Worm (Caenorhabditis elegans): Measurements from ENCODE around the gene W02D7.11.

DNA sequence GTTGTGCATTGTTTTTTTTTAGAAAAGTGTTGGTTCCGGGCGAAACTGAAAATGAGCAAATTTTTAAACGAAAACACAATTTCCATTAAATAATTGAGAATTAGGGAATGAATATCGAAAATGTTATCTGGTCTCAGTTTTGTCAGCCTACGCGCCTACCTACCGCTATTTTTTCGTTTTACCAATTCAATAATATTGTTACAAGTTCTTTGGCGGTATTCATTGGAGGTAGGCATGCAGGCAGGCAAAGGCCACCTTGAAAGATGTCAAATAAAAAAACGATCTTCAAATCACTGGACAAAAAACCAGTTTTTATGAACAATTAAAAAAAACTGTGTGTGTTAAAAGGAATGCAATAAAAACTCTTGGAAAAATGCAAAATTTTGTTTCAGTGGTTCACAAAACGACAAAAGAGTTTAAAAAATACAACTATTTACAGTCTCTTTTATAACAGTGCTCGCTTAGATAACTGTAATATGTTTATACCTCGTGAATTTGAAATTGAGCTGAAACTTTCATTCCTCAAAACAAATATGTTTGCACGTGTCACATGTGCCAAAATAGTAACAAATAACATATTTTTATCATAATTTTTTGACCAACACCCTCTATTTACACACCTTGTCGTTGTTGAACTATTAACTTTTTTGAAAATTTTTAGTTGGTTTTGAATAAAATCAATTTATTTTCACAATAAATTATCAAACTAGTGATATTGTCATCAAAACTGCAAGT, at the start of gene W02D7.11:
- TF ChIP-seq him-1 (tag; optimal IDR thresholded peaks at IDR 0.05) (no peak), dao-5 (tag; optimal IDR thresholded peaks at IDR 0.05) (no peak), W03F9.2 (tag; optimal IDR thresholded peaks at IDR 0.05) (no peak)
